Fruit fly (Drosophila melanogaster) whole organism, embryonic: Measurements from ENCODE around the gene m-cup.

Source experiments
- Bdp1 ChIP-seq: fragments of 200-800 bp; sonication (Bioruptor generic); optimal IDR thresholded peaks from 3 replicates; lab custom pipeline; 2016; ENCODE audit warnings: missing biosample characterization, missing genetic modification characterization
- Bteb2 ChIP-seq: fragments of 200-800 bp; sonication (Bioruptor generic); optimal IDR thresholded peaks from 2 replicates; lab custom pipeline; 2016; ENCODE audit warnings: missing biosample characterization, missing genetic modification characterization
- CG11085 ChIP-seq: fragments of 200-800 bp; sonication (Bioruptor generic); IDR thresholded peaks from 2 replicates; pipeline ENCODE4 v1.3.6; 2022; ENCODE audit warnings: missing biosample characterization, missing genetic modification characterization
- CG11504 ChIP-seq: fragments of 200-800 bp; sonication (Bioruptor generic); optimal IDR thresholded peaks from 3 replicates; lab custom pipeline; 2019; ENCODE audit warnings: missing biosample characterization, mild to moderate bottlenecking, missing genetic modification characterization, moderate library complexity
- CG11723 ChIP-seq: fragments of 200-800 bp; sonication (Bioruptor generic); optimal IDR thresholded peaks from 2 replicates; lab custom pipeline; 2017; ENCODE audit warnings: missing biosample characterization, mild to moderate bottlenecking, missing genetic modification characterization
- CG13296 ChIP-seq: fragments of 200-800 bp; sonication (Bioruptor generic); optimal IDR thresholded peaks from 3 replicates; lab custom pipeline; 2018; ENCODE audit warnings: missing biosample characterization, mild to moderate bottlenecking, missing genetic modification characterization
- CG13424 ChIP-seq: fragments of 200-800 bp; sonication (Bioruptor generic); optimal IDR thresholded peaks from 2 replicates; lab custom pipeline; 2019; ENCODE audit warnings: missing biosample characterization, mild to moderate bottlenecking, missing genetic modification characterization, moderate library complexity
- CG13775 ChIP-seq: fragments of 200-800 bp; sonication (Bioruptor generic); optimal IDR thresholded peaks from 3 replicates; lab custom pipeline; 2017; ENCODE audit warnings: missing biosample characterization, mild to moderate bottlenecking, missing genetic modification characterization
- CG14965 ChIP-seq: fragments of 200-800 bp; sonication (Bioruptor generic); optimal IDR thresholded peaks from 2 replicates; lab custom pipeline; 2016; ENCODE audit warnings: missing biosample characterization, missing genetic modification characterization, borderline replicate concordance
- CG15011 ChIP-seq: fragments of 200-800 bp; sonication (Bioruptor generic); optimal IDR thresholded peaks from 3 replicates; lab custom pipeline; 2018; ENCODE audit warnings: missing biosample characterization, mild to moderate bottlenecking, missing genetic modification characterization
- CG1529 ChIP-seq: fragments of 200-800 bp; sonication (Bioruptor generic); optimal IDR thresholded peaks from 3 replicates; lab custom pipeline; 2018; ENCODE audit warnings: missing biosample characterization, missing genetic modification characterization
- CG17385 ChIP-seq: fragments of 200-800 bp; sonication (Bioruptor generic); optimal IDR thresholded peaks from 3 replicates; lab custom pipeline; 2018; ENCODE audit warnings: missing biosample characterization, mild to moderate bottlenecking, missing genetic modification characterization
- CG18764 ChIP-seq: fragments of 200-800 bp; sonication (Bioruptor generic); optimal IDR thresholded peaks from 3 replicates; lab custom pipeline; 2016; ENCODE audit warnings: missing biosample characterization, missing genetic modification characterization
- CG31224 ChIP-seq: fragments of 200-800 bp; sonication (Bioruptor generic); IDR thresholded peaks from 2 replicates; pipeline ENCODE4 v1.3.6; 2022; ENCODE audit warnings: missing biosample characterization, missing genetic modification characterization
- CG3995 ChIP-seq: fragments of 200-800 bp; sonication (Bioruptor generic); optimal IDR thresholded peaks from 3 replicates; lab custom pipeline; 2016; ENCODE audit warnings: missing biosample characterization, missing genetic modification characterization
- CG4424 ChIP-seq: fragments of 200-800 bp; sonication (Bioruptor generic); optimal IDR thresholded peaks from 3 replicates; lab custom pipeline; 2016; ENCODE audit warnings: missing biosample characterization, missing genetic modification characterization
- CG4707 ChIP-seq: fragments of 200-800 bp; sonication (Bioruptor generic); optimal IDR thresholded peaks from 2 replicates; lab custom pipeline; 2018; ENCODE audit warnings: missing biosample characterization, mild to moderate bottlenecking, missing genetic modification characterization, moderate library complexity
- CG6254 ChIP-seq: fragments of 200-800 bp; sonication (Bioruptor generic); optimal IDR thresholded peaks from 3 replicates; lab custom pipeline; 2017; ENCODE audit warnings: mild to moderate bottlenecking, missing biosample characterization, missing genetic modification reagents, missing genetic modification characterization
- CG6791 ChIP-seq: fragments of 200-800 bp; sonication (Bioruptor generic); IDR thresholded peaks from 3 replicates; pipeline ENCODE4 v1.3.6; 2022; ENCODE audit warnings: missing biosample characterization, missing genetic modification characterization; ENCODE audit not compliant: partially characterized antibody
- CG6813 ChIP-seq: fragments of 200-800 bp; sonication (Bioruptor generic); optimal IDR thresholded peaks from 2 replicates; lab custom pipeline; 2017; ENCODE audit warnings: missing biosample characterization, missing genetic modification characterization, mild to moderate bottlenecking, moderate library complexity, missing genetic modification reagents
- CG7556 ChIP-seq: fragments of 200-800 bp; sonication (Bioruptor generic); optimal IDR thresholded peaks from 2 replicates; lab custom pipeline; 2017; ENCODE audit warnings: missing biosample characterization, mild to moderate bottlenecking, missing genetic modification characterization
- CG7839 ChIP-seq: fragments of 200-800 bp; sonication (Bioruptor generic); optimal IDR thresholded peaks from 3 replicates; lab custom pipeline; 2018; ENCODE audit warnings: missing biosample characterization, mild to moderate bottlenecking, missing genetic modification characterization, moderate library complexity
- CG8281 ChIP-seq: fragments of 200-800 bp; sonication (Bioruptor generic); optimal IDR thresholded peaks from 2 replicates; lab custom pipeline; 2018; ENCODE audit warnings: missing biosample characterization, mild to moderate bottlenecking, missing genetic modification characterization, moderate library complexity
- CG9437 ChIP-seq: fragments of 200-800 bp; sonication (Bioruptor generic); optimal IDR thresholded peaks from 2 replicates; lab custom pipeline; 2018; ENCODE audit warnings: missing biosample characterization, mild to moderate bottlenecking, missing genetic modification characterization
- Dip3 ChIP-seq: fragments of 200-800 bp; sonication (Bioruptor generic); optimal IDR thresholded peaks from 3 replicates; lab custom pipeline; 2016; ENCODE audit warnings: missing biosample characterization, missing genetic modification characterization
- Dp ChIP-seq: fragments of 200-800 bp; sonication (Bioruptor generic); optimal IDR thresholded peaks from 2 replicates; lab custom pipeline; 2018; ENCODE audit warnings: missing biosample characterization, mild to moderate bottlenecking, missing genetic modification characterization, moderate library complexity
- E2f2 ChIP-seq: fragments of 200-800 bp; sonication (Bioruptor generic); IDR thresholded peaks from 2 replicates; pipeline ENCODE4 v1.3.6; 2022; ENCODE audit warnings: missing biosample characterization, missing genetic modification characterization
- Fer1 ChIP-seq: fragments of 200-800 bp; sonication (Bioruptor generic); optimal IDR thresholded peaks from 2 replicates; lab custom pipeline; 2017; ENCODE audit warnings: missing biosample characterization, mild to moderate bottlenecking, missing genetic modification characterization
- HLH4C ChIP-seq: fragments of 200-800 bp; sonication (Bioruptor generic); IDR thresholded peaks from 3 replicates; pipeline ENCODE4 v1.3.6; 2022; ENCODE audit warnings: missing biosample characterization, missing genetic modification characterization; ENCODE audit not compliant: partially characterized antibody
- HLHmδ ChIP-seq: fragments of 200-800 bp; sonication (Bioruptor generic); optimal IDR thresholded peaks from 2 replicates; lab custom pipeline; 2018; ENCODE audit warnings: missing biosample characterization, mild to moderate bottlenecking, missing genetic modification characterization, moderate library complexity
- Hmr ChIP-seq: fragments of 200-800 bp; sonication (Bioruptor generic); optimal IDR thresholded peaks from 3 replicates; lab custom pipeline; 2017; ENCODE audit warnings: mild to moderate bottlenecking, missing biosample characterization, missing genetic modification reagents, missing genetic modification characterization
- Meics ChIP-seq: fragments of 200-800 bp; sonication (Bioruptor generic); optimal IDR thresholded peaks from 2 replicates; lab custom pipeline; 2017; ENCODE audit warnings: missing biosample characterization, mild to moderate bottlenecking, missing genetic modification characterization
- NK7.1 ChIP-seq: fragments of 200-800 bp; sonication (Bioruptor generic); optimal IDR thresholded peaks from 3 replicates; lab custom pipeline; 2016; ENCODE audit warnings: missing biosample characterization, missing genetic modification characterization
- Opbp ChIP-seq: fragments of 200-800 bp; sonication (Bioruptor generic); IDR thresholded peaks from 3 replicates; pipeline ENCODE4 v1.3.6; 2022; ENCODE audit warnings: missing biosample characterization, missing genetic modification characterization; ENCODE audit not compliant: partially characterized antibody
- Xrp1 ChIP-seq: fragments of 200-800 bp; sonication (Bioruptor generic); IDR thresholded peaks from 2 replicates; pipeline ENCODE4 v1.3.6; 2022; ENCODE audit warnings: missing biosample characterization, missing genetic modification characterization
- aop ChIP-seq: fragments of 200-800 bp; sonication (Bioruptor generic); IDR thresholded peaks from 2 replicates; pipeline ENCODE4 v1.3.6; 2022; ENCODE audit warnings: missing biosample characterization, missing genetic modification characterization
- cato ChIP-seq: fragments of 200-800 bp; sonication (Bioruptor generic); optimal IDR thresholded peaks from 2 replicates; lab custom pipeline; 2016; ENCODE audit warnings: missing biosample characterization, missing genetic modification characterization, borderline replicate concordance
- crc ChIP-seq: fragments of 200-800 bp; sonication (Bioruptor generic); optimal IDR thresholded peaks from 2 replicates; lab custom pipeline; 2016; ENCODE audit warnings: missing biosample characterization, missing genetic modification characterization
- emc ChIP-seq: fragments of 200-800 bp; sonication (Bioruptor generic); optimal IDR thresholded peaks from 2 replicates; lab custom pipeline; 2016; ENCODE audit warnings: missing biosample characterization, missing genetic modification characterization
- eyg ChIP-seq: fragments of 200-800 bp; sonication (Bioruptor generic); optimal IDR thresholded peaks from 3 replicates; lab custom pipeline; 2016; ENCODE audit warnings: missing biosample characterization, missing genetic modification characterization
- lmd ChIP-seq: fragments of 200-800 bp; sonication (Bioruptor generic); IDR thresholded peaks from 2 replicates; pipeline ENCODE4 v1.3.6; 2022; ENCODE audit warnings: missing biosample characterization, missing genetic modification characterization
- nerfin-1 ChIP-seq: fragments of 200-800 bp; sonication (Bioruptor generic); optimal IDR thresholded peaks from 3 replicates; lab custom pipeline; 2019; ENCODE audit warnings: missing biosample characterization, mild to moderate bottlenecking, missing genetic modification characterization, moderate library complexity
- onecut ChIP-seq: fragments of 200-800 bp; sonication (Bioruptor generic); IDR thresholded peaks from 2 replicates; pipeline ENCODE4 v1.3.6; 2022; ENCODE audit warnings: missing biosample characterization, missing genetic modification characterization
- pb ChIP-seq: fragments of 200-800 bp; sonication (Bioruptor generic); optimal IDR thresholded peaks from 3 replicates; lab custom pipeline; 2016; ENCODE audit warnings: missing biosample characterization, missing genetic modification characterization
- pho ChIP-seq: fragments of 200-800 bp; sonication (Bioruptor generic); optimal IDR thresholded peaks from 2 replicates; lab custom pipeline; 2016; ENCODE audit warnings: missing biosample characterization, missing genetic modification characterization
- pum ChIP-seq: fragments of 200-800 bp; sonication (Bioruptor generic); optimal IDR thresholded peaks from 2 replicates; lab custom pipeline; 2016; ENCODE audit warnings: missing biosample characterization, missing genetic modification characterization
- salm ChIP-seq: fragments of 200-800 bp; sonication (Bioruptor generic); optimal IDR thresholded peaks from 2 replicates; lab custom pipeline; 2018; ENCODE audit warnings: missing biosample characterization, mild to moderate bottlenecking, missing genetic modification characterization
- slou ChIP-seq: fragments of 200-800 bp; sonication (Bioruptor generic); optimal IDR thresholded peaks from 3 replicates; lab custom pipeline; 2016; ENCODE audit warnings: missing biosample characterization, missing genetic modification characterization
- sqz ChIP-seq: fragments of 200-800 bp; sonication (Bioruptor generic); optimal IDR thresholded peaks from 3 replicates; lab custom pipeline; 2018; ENCODE audit warnings: missing biosample characterization, mild to moderate bottlenecking, missing genetic modification characterization
- unpg ChIP-seq: fragments of 200-800 bp; sonication (Bioruptor generic); optimal IDR thresholded peaks from 3 replicates; lab custom pipeline; 2018; ENCODE audit warnings: missing biosample characterization, mild to moderate bottlenecking, missing genetic modification characterization, moderate library complexity
- zfh2 ChIP-seq: fragments of 200-800 bp; sonication (Bioruptor generic); optimal IDR thresholded peaks from 2 replicates; lab custom pipeline; 2016; ENCODE audit warnings: missing biosample characterization, missing genetic modification characterization

m-cup gene

dm6 chr3R:17115668-17116067 lies 33.5 kb downstream of the m-cup start (continued):
- no peak for TF ChIP-seq slou (GFP tag; lab: Kevin White, UChicago)
- no peak for TF ChIP-seq CG17385 (GFP tag; lab: Kevin White, UChicago)
- no peak for TF ChIP-seq CG11085 (GFP tag; lab: Robert Waterston, UW)
- TF ChIP-seq CG4424 (GFP tag; lab: Kevin White, UChicago), result no peak
- TF ChIP-seq Dip3 (GFP tag; lab: Kevin White, UChicago), result no peak
- peak; percentile 84 for TF ChIP-seq CG8281
- TF ChIP-seq pum (GFP tag; lab: Kevin White, UChicago), result no peak
- TF ChIP-seq Fer1 (GFP tag; lab: Kevin White, UChicago), result peak; percentile 58
- no peak for TF ChIP-seq aop
- TF ChIP-seq Dp (GFP tag; lab: Kevin White, UChicago), result no peak
- no peak for TF ChIP-seq CG13775
- TF ChIP-seq CG3995 (GFP tag; lab: Kevin White, UChicago), result no peak
- no peak for TF ChIP-seq cato (GFP tag; lab: Kevin White, UChicago)
- no peak for TF ChIP-seq pho
- peak; percentile 46 for TF ChIP-seq unpg (GFP tag; lab: Kevin White, UChicago)
- no peak for TF ChIP-seq zfh2 (GFP tag; lab: Kevin White, UChicago)
- TF ChIP-seq nerfin-1 (tag; lab: Kevin White, UChicago), result peak; percentile 25
- no peak for TF ChIP-seq CG6791 (GFP tag; lab: Robert Waterston, UW)
- TF ChIP-seq CG13296 (GFP tag; lab: Kevin White, UChicago), result peak; percentile 49
- peak; percentile 56 for TF ChIP-seq salm (tag; lab: Kevin White, UChicago)
- no peak for TF ChIP-seq Meics (GFP tag; lab: Kevin White, UChicago)
- TF ChIP-seq CG6813 (GFP tag; lab: Kevin White, UChicago), result peak; percentile 63
- no peak for TF ChIP-seq CG14965 (GFP tag; lab: Kevin White, UChicago)
- no peak for TF ChIP-seq CG18764 (GFP tag; lab: Kevin White, UChicago)
- TF ChIP-seq CG6254, result peak; percentile 30
- no peak for TF ChIP-seq lmd (GFP tag; lab: Robert Waterston, UW)
- no peak for TF ChIP-seq Xrp1 (GFP tag; lab: Robert Waterston, UW)
- peak; percentile 22 for TF ChIP-seq CG13424 (tag; lab: Kevin White, UChicago)
- TF ChIP-seq CG11723 (GFP tag; lab: Kevin White, UChicago), result peak; percentile 25
- no peak for TF ChIP-seq Opbp (GFP tag; lab: Robert Waterston, UW)
- TF ChIP-seq HLH4C (GFP tag; lab: Robert Waterston, UW), result no peak
- no peak for TF ChIP-seq CG31224 (GFP tag; lab: Robert Waterston, UW)
- peak; percentile 35 for TF ChIP-seq CG1529 (GFP tag; lab: Kevin White, UChicago)
- TF ChIP-seq crc, result no peak
- TF ChIP-seq Bdp1 (GFP tag; lab: Kevin White, UChicago), result no peak
- no peak for TF ChIP-seq CG7839 (tag; lab: Kevin White, UChicago)
- TF ChIP-seq CG7556 (GFP tag; lab: Kevin White, UChicago), result no peak
- TF ChIP-seq HLHmδ (GFP tag; lab: Kevin White, UChicago), result no peak
- peak; percentile 77 for TF ChIP-seq sqz
- TF ChIP-seq E2f2 (GFP tag; lab: Robert Waterston, UW), result no peak
- no peak for TF ChIP-seq pb (GFP tag; lab: Kevin White, UChicago)
- peak; percentile 38 for TF ChIP-seq CG4707 (GFP tag; lab: Kevin White, UChicago)
- TF ChIP-seq eyg (GFP tag; lab: Kevin White, UChicago), result peak; percentile 17
- peak; percentile 34 for TF ChIP-seq CG15011 (GFP tag; lab: Kevin White, UChicago)
- no peak for TF ChIP-seq Hmr
- TF ChIP-seq CG9437, result no peak
- TF ChIP-seq CG11504 (tag; lab: Kevin White, UChicago), result no peak
- TF ChIP-seq NK7.1 (GFP tag; lab: Kevin White, UChicago), result no peak
- TF ChIP-seq Bteb2 (GFP tag; lab: Kevin White, UChicago), result no peak
- TF ChIP-seq emc (GFP tag; lab: Kevin White, UChicago), result no peak
- peak; percentile 15; the same call in 1 of the 2 replicates for TF ChIP-seq onecut (GFP tag; lab: Robert Waterston, UW)
